Worm (Caenorhabditis elegans): ENCODE results near the gene W02H3.3.

DNA sequence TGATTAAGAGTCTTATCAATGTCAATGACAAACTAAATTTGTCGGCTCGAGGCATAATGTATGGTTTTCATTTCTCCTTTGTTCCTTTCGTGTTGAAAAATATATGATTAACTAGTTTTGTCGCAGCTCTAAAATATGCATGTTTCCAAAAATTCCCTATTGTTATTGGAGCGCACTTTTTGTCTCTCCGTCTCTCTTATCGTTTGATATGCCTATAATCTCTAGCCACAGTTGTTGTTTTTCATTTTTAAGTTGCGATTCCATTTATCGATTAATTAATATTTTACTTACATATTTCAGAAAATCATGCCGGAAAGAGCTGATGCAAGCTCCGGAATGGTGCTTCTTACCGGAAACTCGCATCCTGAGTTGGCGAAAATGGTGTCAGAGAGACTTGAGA lies 24.6 kb downstream of the W02H3.3 start, which contains the start of gene W04G3.5:
- TF ChIP-seq mdl-1 (tag; optimal IDR thresholded peaks at IDR 0.05) (no peak), mep-1 (tag; optimal IDR thresholded peaks at IDR 0.05) (no peak), lin-15B (tag; optimal IDR thresholded peaks at IDR 0.05) (no peak), ceh-82 (tag; optimal IDR thresholded peaks at IDR 0.05) (no peak), lin-13 (GFP tag; optimal IDR thresholded peaks at IDR 0.05) (no peak)

All from whole organism, L4 larva.